Fruit fly (Drosophila melanogaster) whole organism, adult: ENCODE measurements around the gene Hasp.

Experiments
- CG11617 ChIP-seq: fragments of 200-800 bp; sonication (Bioruptor generic); optimal IDR thresholded peaks from 2 replicates; lab custom pipeline; 2017; ENCODE audit warnings: mild to moderate bottlenecking, missing biosample characterization, missing genetic modification reagents, missing genetic modification characterization
- CG12768 ChIP-seq: fragments of 200-800 bp; sonication (Bioruptor generic); optimal IDR thresholded peaks from 2 replicates; lab custom pipeline; 2017; ENCODE audit warnings: missing biosample characterization, missing genetic modification characterization, mild to moderate bottlenecking, moderate library complexity, missing genetic modification reagents
- CG14711 ChIP-seq: fragments of 200-800 bp; sonication (Bioruptor generic); optimal IDR thresholded peaks from 2 replicates; lab custom pipeline; 2018; ENCODE audit warnings: missing biosample characterization, mild to moderate bottlenecking, missing genetic modification characterization, moderate library complexity
- CG1620 ChIP-seq: fragments of 200-800 bp; sonication (Bioruptor generic); optimal IDR thresholded peaks from 2 replicates; lab custom pipeline; 2016; ENCODE audit warnings: missing biosample characterization, missing genetic modification characterization
- CG33017 ChIP-seq: fragments of 200-800 bp; sonication (Bioruptor generic); optimal IDR thresholded peaks from 2 replicates; lab custom pipeline; 2018; ENCODE audit warnings: missing biosample characterization, mild to moderate bottlenecking, missing genetic modification characterization, moderate library complexity
- CG5204 ChIP-seq: fragments of 200-800 bp; sonication (Bioruptor generic); optimal IDR thresholded peaks from 2 replicates; lab custom pipeline; 2016; ENCODE audit warnings: missing biosample characterization, missing genetic modification characterization
- CG7045 ChIP-seq: fragments of 200-800 bp; sonication (Bioruptor generic); optimal IDR thresholded peaks from 2 replicates; lab custom pipeline; 2017; ENCODE audit warnings: missing biosample characterization, mild to moderate bottlenecking, missing genetic modification characterization
- CG7101 ChIP-seq: fragments of 200-800 bp; sonication (Bioruptor generic); optimal IDR thresholded peaks from 2 replicates; lab custom pipeline; 2018; ENCODE audit warnings: missing biosample characterization, mild to moderate bottlenecking, missing genetic modification characterization, moderate library complexity
- Clk ChIP-seq: fragments of 200-800 bp; sonication (Bioruptor generic); optimal IDR thresholded peaks from 2 replicates; lab custom pipeline; 2017; ENCODE audit warnings: missing biosample characterization, missing genetic modification characterization
- Crg-1 ChIP-seq: fragments of 200-800 bp; sonication (Bioruptor generic); optimal IDR thresholded peaks from 2 replicates; lab custom pipeline; 2016; ENCODE audit warnings: missing biosample characterization, missing genetic modification characterization
- Hr96 ChIP-seq: fragments of 200-800 bp; sonication (Bioruptor generic); optimal IDR thresholded peaks from 2 replicates; lab custom pipeline; 2016; ENCODE audit warnings: missing biosample characterization, missing genetic modification characterization
- Mnt ChIP-seq: fragments of 200-800 bp; sonication (Bioruptor generic); optimal IDR thresholded peaks from 2 replicates; lab custom pipeline; 2016; ENCODE audit warnings: missing biosample characterization, mild to moderate bottlenecking, missing genetic modification characterization
- bab1 ChIP-seq: fragments of 200-800 bp; sonication (Bioruptor generic); optimal IDR thresholded peaks from 3 replicates; lab custom pipeline; 2019; ENCODE audit warnings: missing biosample characterization, mild to moderate bottlenecking, missing genetic modification characterization, moderate library complexity
- cic ChIP-seq: fragments of 200-800 bp; sonication (Bioruptor generic); optimal IDR thresholded peaks from 2 replicates; lab custom pipeline; 2017; ENCODE audit warnings: missing biosample characterization, mild to moderate bottlenecking, missing genetic modification characterization, moderate library complexity
- cnc ChIP-seq, 2 experiments: fragments of >200 bp; optimal IDR thresholded peaks; 2 replicates each; lab custom pipeline; 2017
- kay ChIP-seq: fragments of 200-800 bp; sonication (Bioruptor generic); peaks from one replicate; lab custom pipeline; 2016; ENCODE audit warnings: missing biosample characterization, missing genetic modification characterization, borderline replicate concordance
- ovo ChIP-seq: fragments of 200-800 bp; sonication (Bioruptor generic); optimal IDR thresholded peaks from 2 replicates; lab custom pipeline; 2016; ENCODE audit warnings: missing biosample characterization, missing genetic modification characterization
- pad ChIP-seq: fragments of 200-800 bp; sonication (Bioruptor generic); optimal IDR thresholded peaks from 3 replicates; lab custom pipeline; 2017; ENCODE audit warnings: missing biosample characterization, missing genetic modification characterization, mild to moderate bottlenecking, moderate library complexity, missing genetic modification reagents
- tj ChIP-seq: fragments of 200-800 bp; sonication (Bioruptor generic); optimal IDR thresholded peaks from 3 replicates; lab custom pipeline; 2017; ENCODE audit warnings: missing biosample characterization, mild to moderate bottlenecking, missing genetic modification characterization, moderate library complexity
- toe ChIP-seq: fragments of 200-800 bp; sonication (Bioruptor generic); optimal IDR thresholded peaks from 2 replicates; lab custom pipeline; 2016; ENCODE audit warnings: missing biosample characterization, missing genetic modification characterization

Gene Hasp

dm6 chr2L:19517154-19517814 lies at the start of gene Hasp:
Gene Hasp (minus strand): TSS chr2L:19517204.
- TF ChIP-seq cnc (optimal IDR thresholded peaks at IDR 0.05; lab: Kevin White, UChicago) (no peak), Hr96 (GFP tag; lab: Kevin White, UChicago) (no peak), pad (no peak), CG7045 (GFP tag; lab: Kevin White, UChicago) (peak; percentile 25), CG33017 (tag; lab: Kevin White, UChicago) (no peak), Mnt (no peak), CG14711 (tag; lab: Kevin White, UChicago) (peak; percentile 8), CG7101 (tag; lab: Kevin White, UChicago) (no peak), CG5204 (GFP tag; lab: Kevin White, UChicago) (peak; percentile 25)

dm6 chr2L:19565233-19565898 lies 48.4 kb upstream of the Hasp start, which contains the start of gene CG13077:
Gene CG13077 (plus strand): TSS chr2L:19565863.
- TF ChIP-seq CG33017 (tag; lab: Kevin White, UChicago), result no peak
- TF ChIP-seq bab1 (GFP tag; lab: Kevin White, UChicago), result peak; percentile 22
- no peak for TF ChIP-seq CG1620

DNA sequence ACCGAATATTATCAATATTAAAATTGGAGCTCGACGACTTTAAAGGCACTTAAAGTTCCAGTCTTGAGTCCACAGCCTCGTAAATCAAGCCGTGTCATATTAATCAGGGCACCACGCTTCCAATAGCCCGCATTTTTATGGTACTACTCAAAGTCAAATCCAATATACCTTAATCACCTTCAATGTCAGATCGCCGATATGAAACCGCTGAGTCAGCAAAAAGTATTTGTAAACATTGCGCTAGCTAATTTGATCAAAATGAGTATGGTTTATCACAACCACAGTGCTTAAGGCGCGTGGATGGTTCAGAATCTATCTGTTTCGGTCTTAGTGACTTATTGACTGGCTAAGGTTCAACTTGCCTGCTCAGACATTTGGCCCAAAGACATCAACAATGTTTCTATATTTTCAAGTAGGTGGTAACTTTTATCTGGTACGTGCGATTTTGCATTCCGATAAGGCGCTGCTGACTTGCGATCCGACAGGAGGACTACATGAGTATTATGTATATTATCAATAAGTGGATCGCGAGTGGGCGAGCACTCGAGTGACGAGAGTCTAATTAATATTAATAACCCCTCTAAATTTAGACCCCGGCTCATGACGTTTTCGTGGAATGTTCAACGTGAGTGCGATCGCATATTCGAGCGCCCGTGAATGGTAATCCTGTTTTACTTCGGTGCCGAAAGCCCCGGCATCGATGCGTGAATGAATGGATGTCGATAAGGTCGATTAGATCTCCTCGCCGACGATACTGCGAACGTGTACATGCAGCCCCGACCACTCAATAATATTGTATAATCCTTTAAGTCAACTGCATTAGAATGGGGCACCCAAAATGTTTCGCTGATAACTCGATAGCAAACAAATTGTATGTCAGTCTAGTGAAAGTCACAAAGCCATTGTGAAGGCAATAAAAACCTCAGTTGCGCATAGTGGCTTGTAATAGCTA lies 46.3 kb upstream of the Hasp start, which contains the start of gene CG13078:
TSS of gene CG13078 (plus strand) at position 902 of the 952 bp plus-strand sequence.
- TF ChIP-seq tj, result peak; percentile 35
- TF ChIP-seq Hr96 (GFP tag; lab: Kevin White, UChicago), result no peak

dm6 chr2L:19549412-19549811 lies 32.4 kb upstream of the Hasp start:
- peak; percentile 6 for TF ChIP-seq CG12768 (GFP tag; lab: Kevin White, UChicago)
- peak; percentile 12 for TF ChIP-seq tj
- no peak for TF ChIP-seq cnc (optimal IDR thresholded peaks at IDR 0.05; lab: Kevin White, UChicago)
- peak; percentile 23 for TF ChIP-seq bab1 (GFP tag; lab: Kevin White, UChicago)
- peak; percentile 52 for TF ChIP-seq cic (GFP tag; lab: Kevin White, UChicago)
- TF ChIP-seq kay (GFP tag; lab: Kevin White, UChicago), result no peak
- peak; percentile 5 for TF ChIP-seq Hr96 (GFP tag; lab: Kevin White, UChicago)

- no peak for TF ChIP-seq Hr96 (GFP tag; lab: Kevin White, UChicago)
- TF ChIP-seq CG7101 (tag; lab: Kevin White, UChicago), result no peak
- TF ChIP-seq toe (GFP tag; lab: Kevin White, UChicago), result no peak
- TF ChIP-seq CG7045 (GFP tag; lab: Kevin White, UChicago), result no peak
- TF ChIP-seq CG33017 (tag; lab: Kevin White, UChicago), result no peak
- no peak for TF ChIP-seq CG11617
- TF ChIP-seq bab1 (GFP tag; lab: Kevin White, UChicago), result no peak
- TF ChIP-seq cnc (optimal IDR thresholded peaks at IDR 0.05; lab: Kevin White, UChicago), result no peak
- no peak for TF ChIP-seq Mnt
- TF ChIP-seq CG14711 (tag; lab: Kevin White, UChicago), result no peak
- no peak for TF ChIP-seq Clk
- TF ChIP-seq kay (GFP tag; lab: Kevin White, UChicago), result peak; percentile 98
- TF ChIP-seq cic (GFP tag; lab: Kevin White, UChicago), result peak; percentile 48
- no peak for TF ChIP-seq tj
- peak; percentile 15 for TF ChIP-seq ovo (GFP tag; lab: Kevin White, UChicago)
Measured at dm6 chr2L:19548158-19548557, 31.2 kb upstream of the Hasp start, which contains the start of gene Tep4. Gene Tep4 (plus strand): TSS chr2L:19548507.

DNA sequence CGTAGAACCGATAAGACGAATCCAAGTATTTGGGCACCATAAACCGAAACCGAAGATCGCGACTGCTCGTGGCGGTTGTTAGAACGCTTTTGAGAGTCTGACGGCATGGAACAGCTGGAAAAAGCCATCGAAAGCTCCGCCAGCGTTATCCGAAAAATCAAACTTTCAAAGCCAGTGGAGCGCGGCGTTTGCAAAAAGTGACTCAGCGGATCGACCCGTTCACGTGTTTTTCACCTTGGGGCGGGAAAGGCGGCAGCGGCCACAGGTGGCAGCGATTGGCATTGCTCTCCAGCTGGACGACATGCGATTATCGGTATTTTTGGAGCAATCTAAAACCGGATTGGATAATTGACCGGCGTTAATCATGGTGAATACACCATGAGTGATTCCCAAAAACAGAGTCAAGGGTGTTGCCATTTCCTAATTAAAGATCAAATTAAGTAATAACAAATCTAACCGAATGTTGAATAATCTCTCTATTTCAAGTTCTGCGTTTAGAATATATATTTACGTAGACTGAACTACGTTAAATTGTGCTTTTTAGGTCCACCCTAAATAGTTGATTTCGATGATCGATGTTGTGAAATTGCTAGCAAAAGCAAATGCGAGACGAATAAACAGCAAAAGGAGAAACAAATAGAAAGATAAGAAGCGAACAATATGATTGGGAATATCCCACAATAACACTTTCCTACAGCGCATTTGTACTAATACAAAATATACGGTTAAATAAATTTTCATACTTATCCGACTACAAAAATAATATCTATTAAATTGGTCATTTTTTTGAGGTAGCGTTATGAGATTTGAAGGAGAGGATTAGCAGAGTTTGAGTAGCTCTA lies 30.1 kb upstream of the Hasp start, which contains the start of gene CG10337:
TSS of gene CG10337 (minus strand) at position 91 of the 842 bp plus-strand sequence.
- TF ChIP-seq CG5204 (GFP tag; lab: Kevin White, UChicago), result peak; percentile 56
- peak; percentile 74 for TF ChIP-seq cic (GFP tag; lab: Kevin White, UChicago)
- TF ChIP-seq CG12768 (GFP tag; lab: Kevin White, UChicago), result peak; percentile 77
- TF ChIP-seq CG33017 (tag; lab: Kevin White, UChicago), result peak; percentile 73
- no peak for TF ChIP-seq Clk
- peak; percentile 44 to 86 for TF ChIP-seq cnc (optimal IDR thresholded peaks at IDR 0.05; lab: Kevin White, UChicago)
- no peak for TF ChIP-seq toe (GFP tag; lab: Kevin White, UChicago)
- TF ChIP-seq pad, result peak; percentile 34
- peak; percentile 67 for TF ChIP-seq CG14711 (tag; lab: Kevin White, UChicago)
- TF ChIP-seq kay (GFP tag; lab: Kevin White, UChicago), result peak; percentile 70
- TF ChIP-seq CG1620, result no peak
- TF ChIP-seq CG7045 (GFP tag; lab: Kevin White, UChicago), result peak; percentile 71
- TF ChIP-seq bab1 (GFP tag; lab: Kevin White, UChicago), result peak; percentile 60
- peak; percentile 21 for TF ChIP-seq Hr96 (GFP tag; lab: Kevin White, UChicago)
- peak; percentile 80 for TF ChIP-seq CG7101 (tag; lab: Kevin White, UChicago)
- TF ChIP-seq Crg-1 (GFP tag; lab: Kevin White, UChicago), result no peak
- peak; percentile 85 for TF ChIP-seq CG11617
- TF ChIP-seq Mnt, result peak; percentile 62
- peak; percentile 72 for TF ChIP-seq tj
- TF ChIP-seq ovo (GFP tag; lab: Kevin White, UChicago), result no peak
